Worm (Caenorhabditis elegans) whole organism, L2 larva: Measurements from ENCODE around the gene srg-69.

Source experiments
- C34F6.9 ChIP-seq: fragments of 150-350 bp; optimal IDR thresholded peaks from 2 replicates; lab custom pipeline; 2014; ENCODE audit warnings: missing biosample characterization, missing genetic modification characterization
- F13H6.1 ChIP-seq: sonication (generic microtip); optimal IDR thresholded peaks from 2 replicates; lab custom pipeline; 2016; ENCODE audit warnings: missing genetic modification characterization, missing compliant biosample characterization
- Y55F3AM.14 ChIP-seq: fragments of 200-800 bp; sonication (Bioruptor generic); optimal IDR thresholded peaks from 2 replicates; lab custom pipeline; 2018; ENCODE audit warnings: mild to moderate bottlenecking, missing genetic modification characterization, missing compliant biosample characterization
- ama-1 ChIP-seq: fragments of 150-350 bp; optimal IDR thresholded peaks from 2 replicates; lab custom pipeline; 2018; ENCODE audit warnings: inconsistent platforms
- blmp-1 ChIP-seq: sonication (generic microtip); optimal IDR thresholded peaks from 2 replicates; lab custom pipeline; 2017; ENCODE audit warnings: missing genetic modification characterization, mild to moderate bottlenecking, missing compliant biosample characterization, antibody characterized with exemption, moderate library complexity; ENCODE audit not compliant: insufficient read depth
- ceh-16 ChIP-seq: fragments of 150-350 bp; optimal IDR thresholded peaks from 2 replicates; lab custom pipeline; 2014; ENCODE audit warnings: missing biosample characterization, missing genetic modification characterization
- ceh-82 ChIP-seq: fragments of 150-350 bp; optimal IDR thresholded peaks from 2 replicates; lab custom pipeline; 2014; ENCODE audit warnings: missing biosample characterization, missing genetic modification characterization
- crh-2 ChIP-seq: sonication (generic microtip); optimal IDR thresholded peaks from 2 replicates; lab custom pipeline; 2017; ENCODE audit warnings: missing biosample characterization, missing genetic modification characterization
- dmd-4 ChIP-seq: sonication (generic microtip); optimal IDR thresholded peaks from 2 replicates; lab custom pipeline; 2017; ENCODE audit warnings: missing biosample characterization, missing genetic modification characterization
- egl-27 ChIP-seq: sonication (generic microtip); optimal IDR thresholded peaks from 3 replicates; lab custom pipeline; 2017; ENCODE audit warnings: missing biosample characterization, missing genetic modification reagents, missing genetic modification characterization
- elt-1 ChIP-seq: fragments of 150-350 bp; optimal IDR thresholded peaks from 2 replicates; lab custom pipeline; 2014; ENCODE audit warnings: missing biosample characterization, missing genetic modification characterization
- elt-3 ChIP-seq: sonication (generic microtip); optimal IDR thresholded peaks from 2 replicates; lab custom pipeline; 2017; ENCODE audit warnings: missing biosample characterization, missing genetic modification characterization
- fos-1 ChIP-seq: fragments of 150-350 bp; optimal IDR thresholded peaks from 2 replicates; lab custom pipeline; 2014; ENCODE audit warnings: missing biosample characterization, missing genetic modification characterization
- gmeb-1 ChIP-seq: fragments of 150-350 bp; optimal IDR thresholded peaks from 2 replicates; lab custom pipeline; 2014; ENCODE audit warnings: missing biosample characterization, missing genetic modification characterization
- lin-11 ChIP-seq: fragments of 150-350 bp; sonication (generic microtip); optimal IDR thresholded peaks from 2 replicates; lab custom pipeline; 2014; ENCODE audit warnings: missing biosample characterization, missing genetic modification characterization, inconsistent platforms, mixed read lengths
- lin-39 ChIP-seq: fragments of 150-350 bp; optimal IDR thresholded peaks from 2 replicates; lab custom pipeline; 2014; ENCODE audit warnings: missing biosample characterization, missing genetic modification reagents, missing genetic modification characterization
- lsy-2 ChIP-seq, 2 experiments: fragments of 150-350 bp in 1 of 2; sonication (generic microtip) in 1 of 2; optimal IDR thresholded peaks; 2 replicates each; lab custom pipeline; 2014 to 2017; ENCODE audit warnings: missing biosample characterization in 2 of 2, missing genetic modification characterization in 2 of 2
- mbf-1 ChIP-seq: sonication (generic microtip); optimal IDR thresholded peaks from 2 replicates; lab custom pipeline; 2017; ENCODE audit warnings: missing biosample characterization, missing genetic modification characterization
- nhr-10 ChIP-seq: sonication (generic microtip); optimal IDR thresholded peaks from 2 replicates; lab custom pipeline; 2017; ENCODE audit warnings: missing biosample characterization, missing genetic modification characterization
- nhr-12 ChIP-seq: fragments of 150-350 bp; optimal IDR thresholded peaks from 2 replicates; lab custom pipeline; 2014; ENCODE audit warnings: missing biosample characterization, missing genetic modification characterization
- nhr-23 ChIP-seq: fragments of 150-350 bp; optimal IDR thresholded peaks from 2 replicates; lab custom pipeline; 2014; ENCODE audit warnings: missing biosample characterization, missing genetic modification reagents, missing genetic modification characterization
- peb-1 ChIP-seq: fragments of 150-350 bp; optimal IDR thresholded peaks from 2 replicates; lab custom pipeline; 2014; ENCODE audit warnings: missing biosample characterization, missing genetic modification characterization
- sem-4 ChIP-seq: fragments of 150-350 bp; optimal IDR thresholded peaks from 2 replicates; lab custom pipeline; 2014; ENCODE audit warnings: missing biosample characterization, missing genetic modification reagents, missing genetic modification characterization
- skn-1 ChIP-seq: sonication (generic microtip); optimal IDR thresholded peaks from 2 replicates; lab custom pipeline; 2017; ENCODE audit warnings: missing biosample characterization, missing genetic modification characterization
- sma-3 ChIP-seq: sonication (generic microtip); optimal IDR thresholded peaks from 2 replicates; lab custom pipeline; 2016; ENCODE audit warnings: missing genetic modification reagents, missing genetic modification characterization, missing compliant biosample characterization
- sma-9 ChIP-seq, 2 experiments: fragments of 150-350 bp in 1 of 2; sonication (generic microtip) in 1 of 2; optimal IDR thresholded peaks; 2 replicates each; lab custom pipeline; 2014 to 2016; ENCODE audit warnings: missing genetic modification characterization in 2 of 2, mild to moderate bottlenecking in 1 of 2, missing biosample characterization in 1 of 2, missing compliant biosample characterization in 1 of 2, missing genetic modification reagents in 1 of 2, moderate library complexity in 1 of 2
- snpc-4 ChIP-seq: fragments of 150-350 bp; optimal IDR thresholded peaks from 2 replicates; lab custom pipeline; 2014; ENCODE audit warnings: missing biosample characterization, missing genetic modification characterization
- unc-39 ChIP-seq: fragments of 150-350 bp; optimal IDR thresholded peaks from 2 replicates; lab custom pipeline; 2014; ENCODE audit warnings: missing biosample characterization, missing genetic modification characterization
- unc-55 ChIP-seq: fragments of 150-350 bp; sonication (generic microtip); optimal IDR thresholded peaks from 3 replicates; lab custom pipeline; 2014; ENCODE audit warnings: missing biosample characterization, missing genetic modification reagents, missing genetic modification characterization
- unc-62 ChIP-seq: fragments of 150-350 bp; optimal IDR thresholded peaks from 2 replicates; lab custom pipeline; 2014; ENCODE audit warnings: missing biosample characterization, missing genetic modification reagents, missing genetic modification characterization
- zag-1 ChIP-seq: fragments of 150-350 bp; optimal IDR thresholded peaks from 2 replicates; lab custom pipeline; 2014; ENCODE audit warnings: missing biosample characterization, missing genetic modification characterization
- ztf-1 ChIP-seq: fragments of 200-800 bp; sonication (Bioruptor generic); conservative IDR thresholded peaks from 2 replicates; pipeline ENCODE4 v1.3.6; 2022; ENCODE audit warnings: missing genetic modification characterization, missing compliant biosample characterization
- ztf-4 ChIP-seq: fragments of 150-350 bp; optimal IDR thresholded peaks from 2 replicates; lab custom pipeline; 2014; ENCODE audit warnings: missing biosample characterization, missing genetic modification characterization

The srg-69 gene

DNA sequence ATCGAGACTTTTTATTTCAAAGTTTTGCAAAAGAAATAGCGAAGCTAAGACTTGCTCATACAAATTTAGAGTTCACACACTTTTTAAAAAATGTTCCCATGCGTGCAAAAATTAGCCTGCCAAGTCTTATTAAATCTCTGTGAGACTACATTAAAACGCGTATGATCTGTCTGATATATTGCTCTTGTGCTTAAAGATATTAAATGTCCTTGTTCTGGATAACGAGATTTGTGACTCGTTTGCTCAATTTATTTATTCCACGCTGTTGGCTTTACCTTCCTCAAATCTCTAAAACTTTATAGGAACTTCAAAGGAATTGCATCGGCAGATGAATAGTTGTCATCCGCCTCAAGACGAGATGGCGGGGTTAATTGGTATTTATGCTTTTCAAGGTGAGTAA, at the start of gene srg-69:
srg-69 (plus strand) TSS at position 301 of the 400 bp plus-strand sequence.
- TF ChIP-seq lsy-2 (tag; optimal IDR thresholded peaks at IDR 0.05; lab: Kevin White, UChicago) (no peak), unc-39 (tag; lab: Kevin White, UChicago) (no peak), skn-1 (tag; lab: Kevin White, UChicago) (no peak), ceh-16 (tag; lab: Kevin White, UChicago) (no peak), ztf-4 (tag; lab: Kevin White, UChicago) (no peak), ceh-82 (tag; lab: Kevin White, UChicago) (no peak), fos-1 (tag; lab: Kevin White, UChicago) (no peak)

DNA sequence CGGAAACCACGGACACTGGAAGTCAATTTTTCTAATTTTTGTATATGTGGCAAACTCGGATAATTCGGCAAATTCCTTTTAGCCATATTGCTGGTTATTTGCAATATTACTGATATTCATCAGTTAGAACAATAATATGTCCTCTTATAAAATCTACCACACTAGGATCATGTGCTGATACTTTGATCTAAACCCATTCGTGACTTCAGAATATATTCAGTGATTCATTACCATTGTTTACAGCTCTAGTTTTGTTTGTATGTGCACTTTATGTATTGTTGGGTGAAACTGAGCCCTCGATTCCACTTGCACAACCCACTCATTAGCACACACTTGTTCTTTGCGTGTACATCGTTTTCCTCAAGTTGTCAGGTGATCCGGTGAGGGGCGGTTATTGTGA, 49.3 kb upstream of the srg-69 start:
- TF ChIP-seq skn-1 (tag; lab: Kevin White, UChicago) (no peak), sem-4 (no peak), mbf-1 (tag; lab: Kevin White, UChicago) (no peak), elt-3 (no peak), ztf-4 (tag; lab: Kevin White, UChicago) (no peak), elt-1 (tag; lab: Kevin White, UChicago) (no peak), lin-39 (tag; lab: Kevin White, UChicago) (no peak), peb-1 (tag; lab: Kevin White, UChicago) (no peak)

DNA sequence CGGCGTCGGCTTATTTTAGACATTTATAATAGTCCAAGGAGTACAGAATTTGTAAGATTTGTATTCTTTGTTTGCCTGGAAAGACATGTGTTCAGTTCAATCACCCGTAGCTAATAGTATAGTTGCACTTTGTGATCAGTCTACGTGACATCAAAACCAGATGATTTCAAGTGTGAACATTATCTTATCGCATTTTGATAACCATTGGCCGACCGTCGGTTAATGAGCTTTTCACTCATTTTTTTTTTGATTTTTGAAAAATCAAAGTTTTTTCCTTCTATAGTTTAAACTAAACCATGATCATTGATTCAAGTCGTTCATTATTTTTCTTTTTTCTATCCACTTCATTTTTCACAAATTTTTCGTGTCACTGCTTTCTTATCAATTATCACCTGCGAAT, 48.3 kb upstream of the srg-69 start:
- TF ChIP-seq sma-9 (GFP tag; optimal IDR thresholded peaks at IDR 0.05; lab: Kevin White, UChicago) (peak; percentile 83), sma-9 (tag; optimal IDR thresholded peaks at IDR 0.05; lab: Kevin White, UChicago) (no peak), ztf-1 (GFP tag; lab: Robert Waterston, UW) (no peak), lin-11 (tag; lab: Kevin White, UChicago) (no peak), nhr-10 (tag; lab: Kevin White, UChicago) (no peak), nhr-23 (tag; lab: Kevin White, UChicago) (no peak), blmp-1 (tag; lab: Kevin White, UChicago) (no peak), gmeb-1 (no peak), zag-1 (tag; lab: Kevin White, UChicago) (no peak), Y55F3AM.14 (GFP tag; lab: Kevin White, UChicago) (no peak), dmd-4 (tag; lab: Kevin White, UChicago) (no peak), sma-3 (GFP tag; lab: Kevin White, UChicago) (no peak), F13H6.1 (tag; lab: Kevin White, UChicago) (peak; percentile 16), lsy-2 (tag; optimal IDR thresholded peaks at IDR 0.05; lab: Kevin White, UChicago) (no peak), fos-1 (tag; lab: Kevin White, UChicago) (peak; percentile 56)

DNA sequence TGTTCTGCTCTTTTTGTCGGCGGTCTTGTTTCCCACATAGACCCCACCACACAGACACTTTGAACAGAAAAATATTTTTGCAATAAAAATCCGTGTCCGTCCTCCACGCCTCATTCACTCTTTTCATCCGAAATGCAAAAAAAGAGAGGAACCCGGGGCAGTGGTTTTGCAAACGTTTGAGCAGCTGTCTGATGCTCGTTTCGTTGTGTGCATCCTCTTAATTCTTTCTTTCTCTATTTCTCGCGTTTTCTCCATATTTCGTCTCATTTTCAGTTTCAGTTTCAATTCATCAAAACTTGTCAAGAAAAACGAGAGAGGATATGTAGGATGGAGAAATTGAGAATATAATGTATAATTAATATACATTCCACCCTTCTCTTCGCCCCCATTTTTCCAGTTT, 46.5 kb upstream of the srg-69 start:
- TF ChIP-seq unc-55 (GFP tag; lab: Kevin White, UChicago) (peak; percentile 79), C34F6.9 (peak; percentile 33), egl-27 (tag; lab: Kevin White, UChicago) (no peak)

DNA sequence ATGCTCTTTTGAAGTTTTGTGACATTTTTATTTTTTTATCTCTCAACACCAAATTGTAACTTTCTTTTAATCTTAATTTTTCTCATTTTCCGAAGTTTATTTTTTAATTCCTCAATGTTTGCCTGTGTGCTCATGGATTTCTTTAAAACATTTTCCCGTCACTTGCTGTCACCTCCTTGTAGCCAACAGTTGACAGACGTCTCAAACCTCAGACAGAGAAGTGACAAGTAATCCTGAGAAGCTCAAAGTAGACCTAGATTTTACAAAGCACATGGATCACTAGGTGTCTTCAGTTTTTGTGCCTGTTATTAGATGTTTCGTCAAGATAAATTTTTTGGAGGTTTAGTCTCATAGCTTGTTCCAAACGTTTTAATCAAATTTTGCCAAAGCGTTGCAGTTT, 45.8 kb upstream of the srg-69 start:
- TF ChIP-seq unc-62 (GFP tag; lab: Kevin White, UChicago): no peak
- TF ChIP-seq snpc-4 (tag; lab: Kevin White, UChicago): no peak
- no peak for TF ChIP-seq unc-39 (tag; lab: Kevin White, UChicago)
- no peak for TF ChIP-seq nhr-23 (tag; lab: Kevin White, UChicago)
- TF ChIP-seq nhr-10 (tag; lab: Kevin White, UChicago): no peak
- no peak for TF ChIP-seq crh-2 (tag; lab: Kevin White, UChicago)
- TF ChIP-seq ama-1 (lab: Kevin White, UChicago): no peak
- no peak for TF ChIP-seq nhr-12
- no peak for TF ChIP-seq egl-27 (tag; lab: Kevin White, UChicago)
- no peak for TF ChIP-seq mbf-1 (tag; lab: Kevin White, UChicago)
- no peak for TF ChIP-seq blmp-1 (tag; lab: Kevin White, UChicago)
- no peak for TF ChIP-seq F13H6.1 (tag; lab: Kevin White, UChicago)
- TF ChIP-seq ceh-16 (tag; lab: Kevin White, UChicago): no peak
